Worm (Caenorhabditis elegans): ENCODE data around the gene C47D12.4.

DNA sequence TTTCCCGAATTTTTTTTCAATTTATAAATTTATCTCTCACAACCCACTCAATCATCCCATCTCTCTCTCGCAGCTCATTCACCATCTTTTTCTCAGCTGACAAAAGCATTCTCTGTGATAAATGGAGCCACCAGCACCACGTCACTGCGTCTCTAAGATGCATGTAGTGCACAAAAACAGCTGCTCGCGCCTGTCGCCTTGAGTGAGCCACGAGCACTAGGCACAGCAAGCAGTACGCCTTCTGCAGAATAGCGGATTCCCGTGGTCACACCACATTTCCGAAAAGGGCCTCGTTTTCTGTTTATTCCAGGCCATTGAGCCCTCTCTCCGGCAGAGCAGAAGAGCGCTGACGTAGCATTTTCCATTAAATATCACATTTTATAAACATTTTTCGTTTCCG, 32.0 kb downstream of the C47D12.4 start, which contains the start of gene F13D12.10:
- TF ChIP-seq nhr-77 (tag; optimal IDR thresholded peaks at IDR 0.05) = no peak
- no peak for TF ChIP-seq elt-3 (tag; optimal IDR thresholded peaks at IDR 0.05)
- no peak for TF ChIP-seq ztf-11 (tag; optimal IDR thresholded peaks at IDR 0.05)
- no peak for TF ChIP-seq C34B4.2 (tag; optimal IDR thresholded peaks at IDR 0.05)
- TF ChIP-seq ztf-4 (tag; optimal IDR thresholded peaks at IDR 0.05) = peak; percentile 45
- no peak for TF ChIP-seq fkh-10 (GFP tag; optimal IDR thresholded peaks at IDR 0.05)
- no peak for TF ChIP-seq nhr-11 (tag; optimal IDR thresholded peaks at IDR 0.05)
- TF ChIP-seq sup-37 (GFP tag; optimal IDR thresholded peaks at IDR 0.05) = no peak
- no peak for TF ChIP-seq pax-3 (tag; optimal IDR thresholded peaks at IDR 0.05)
- no peak for TF ChIP-seq pqm-1 (tag; optimal IDR thresholded peaks at IDR 0.05)

Measured in whole organism, L1 larva.